Fruit fly (Drosophila melanogaster) whole organism, embryonic: ENCODE results near the gene CG5969.

Source experiments
- Adf1 ChIP-seq: fragments of 200-800 bp; sonication (Bioruptor generic); IDR thresholded peaks from 2 replicates; pipeline ENCODE4 v1.3.6; 2022; ENCODE audit warnings: missing biosample characterization, missing genetic modification characterization
- Atf6 ChIP-seq: fragments of 200-800 bp; sonication (Bioruptor generic); IDR thresholded peaks from 2 replicates; pipeline ENCODE4 v1.3.6; 2022; ENCODE audit warnings: missing biosample characterization, missing genetic modification characterization
- B-H2 ChIP-seq: fragments of 200-800 bp; sonication (Bioruptor generic); optimal IDR thresholded peaks from 2 replicates; lab custom pipeline; 2018; ENCODE audit warnings: missing biosample characterization, mild to moderate bottlenecking, missing genetic modification characterization
- CG11247 ChIP-seq: fragments of 200-800 bp; sonication (Bioruptor generic); IDR thresholded peaks from 2 replicates; pipeline ENCODE4 v1.3.6; 2022; ENCODE audit warnings: missing biosample characterization, missing genetic modification characterization
- CG11504 ChIP-seq: fragments of 200-800 bp; sonication (Bioruptor generic); optimal IDR thresholded peaks from 3 replicates; lab custom pipeline; 2019; ENCODE audit warnings: missing biosample characterization, mild to moderate bottlenecking, missing genetic modification characterization, moderate library complexity
- CG13287 ChIP-seq: fragments of 200-800 bp; sonication (Bioruptor generic); IDR thresholded peaks from 2 replicates; pipeline ENCODE4 v1.3.6; 2022; ENCODE audit warnings: missing biosample characterization, missing genetic modification characterization; ENCODE audit not compliant: partially characterized antibody
- CG15269 ChIP-seq: fragments of 200-800 bp; sonication (Bioruptor generic); optimal IDR thresholded peaks from 2 replicates; lab custom pipeline; 2018; ENCODE audit warnings: missing biosample characterization, mild to moderate bottlenecking, missing genetic modification characterization, moderate library complexity
- CG15601 ChIP-seq: fragments of 200-800 bp; sonication (Bioruptor generic); optimal IDR thresholded peaks from 3 replicates; lab custom pipeline; 2019; ENCODE audit warnings: missing biosample characterization, mild to moderate bottlenecking, missing genetic modification characterization, moderate library complexity
- CG1647 ChIP-seq: fragments of 200-800 bp; sonication (Bioruptor generic); optimal IDR thresholded peaks from 3 replicates; lab custom pipeline; 2016; ENCODE audit warnings: missing biosample characterization, missing genetic modification characterization
- CG2116 ChIP-seq: fragments of 200-800 bp; sonication (Bioruptor generic); optimal IDR thresholded peaks from 3 replicates; lab custom pipeline; 2018; ENCODE audit warnings: missing biosample characterization, mild to moderate bottlenecking, missing genetic modification characterization
- CG2875 ChIP-seq: fragments of 200-800 bp; sonication (Bioruptor generic); optimal IDR thresholded peaks from 2 replicates; lab custom pipeline; 2017; ENCODE audit warnings: missing biosample characterization, mild to moderate bottlenecking, missing genetic modification characterization, missing genetic modification reagents
- CG30403 ChIP-seq: fragments of 200-800 bp; sonication (Bioruptor generic); optimal IDR thresholded peaks from 3 replicates; lab custom pipeline; 2016; ENCODE audit warnings: missing biosample characterization, missing genetic modification characterization
- CG31441 ChIP-seq: fragments of 200-800 bp; sonication (Bioruptor generic); IDR thresholded peaks from 2 replicates; pipeline ENCODE4 v1.3.6; 2022; ENCODE audit warnings: missing biosample characterization, missing genetic modification characterization
- CG3407 ChIP-seq: fragments of 200-800 bp; sonication (Bioruptor generic); optimal IDR thresholded peaks from 2 replicates; lab custom pipeline; 2018; ENCODE audit warnings: missing biosample characterization, mild to moderate bottlenecking, missing genetic modification characterization
- CG4820 ChIP-seq: fragments of 200-800 bp; sonication (Bioruptor generic); optimal IDR thresholded peaks from 3 replicates; lab custom pipeline; 2016; ENCODE audit warnings: missing biosample characterization, missing genetic modification characterization
- CG4854 ChIP-seq: fragments of 200-800 bp; sonication (Bioruptor generic); optimal IDR thresholded peaks from 2 replicates; lab custom pipeline; 2016; ENCODE audit warnings: missing biosample characterization, missing genetic modification characterization, inconsistent platforms
- CG6175 ChIP-seq: fragments of 200-800 bp; sonication (Bioruptor generic); IDR thresholded peaks from 3 replicates; pipeline ENCODE4 v1.3.6; 2022; ENCODE audit warnings: missing biosample characterization, missing genetic modification characterization
- CG8089 ChIP-seq: fragments of 200-800 bp; sonication (Bioruptor generic); optimal IDR thresholded peaks from 3 replicates; lab custom pipeline; 2016; ENCODE audit warnings: missing biosample characterization, missing genetic modification characterization
- CG8478 ChIP-seq: fragments of >200 bp; optimal IDR thresholded peaks from 2 replicates; lab custom pipeline; 2018
- CG9817 ChIP-seq: fragments of 200-800 bp; sonication (Bioruptor generic); optimal IDR thresholded peaks from 2 replicates; lab custom pipeline; 2018; ENCODE audit warnings: missing biosample characterization, mild to moderate bottlenecking, missing genetic modification characterization, moderate library complexity
- CTCF ChIP-seq: fragments of 200-800 bp; sonication (Bioruptor generic); optimal IDR thresholded peaks from 2 replicates; lab custom pipeline; 2017; ENCODE audit warnings: missing biosample characterization, mild to moderate bottlenecking, missing genetic modification characterization, moderate library complexity
- D19A ChIP-seq: fragments of 200-800 bp; optimal IDR thresholded peaks from 3 replicates; lab custom pipeline; 2019; ENCODE audit warnings: missing biosample characterization, mild to moderate bottlenecking, missing genetic modification characterization, moderate library complexity
- Dip3 ChIP-seq: fragments of 200-800 bp; sonication (Bioruptor generic); optimal IDR thresholded peaks from 3 replicates; lab custom pipeline; 2016; ENCODE audit warnings: missing biosample characterization, missing genetic modification characterization
- Elba2 ChIP-seq: fragments of 200-800 bp; sonication (Bioruptor generic); optimal IDR thresholded peaks from 3 replicates; lab custom pipeline; 2016; ENCODE audit warnings: missing biosample characterization, missing genetic modification characterization
- Fer1 ChIP-seq: fragments of 200-800 bp; sonication (Bioruptor generic); optimal IDR thresholded peaks from 2 replicates; lab custom pipeline; 2017; ENCODE audit warnings: missing biosample characterization, mild to moderate bottlenecking, missing genetic modification characterization
- H2.0 ChIP-seq: fragments of 200-800 bp; sonication (Bioruptor generic); IDR thresholded peaks from 2 replicates; pipeline ENCODE4 v1.3.6; 2022; ENCODE audit warnings: missing biosample characterization, missing genetic modification characterization
- Hey ChIP-seq: fragments of 200-800 bp; sonication (Bioruptor generic); optimal IDR thresholded peaks from 3 replicates; lab custom pipeline; 2018; ENCODE audit warnings: missing biosample characterization, mild to moderate bottlenecking, missing genetic modification characterization
- Hmr ChIP-seq: fragments of 200-800 bp; sonication (Bioruptor generic); optimal IDR thresholded peaks from 3 replicates; lab custom pipeline; 2017; ENCODE audit warnings: mild to moderate bottlenecking, missing biosample characterization, missing genetic modification reagents, missing genetic modification characterization
- Hr39 ChIP-seq: fragments of >200 bp; optimal IDR thresholded peaks from 2 replicates; lab custom pipeline; 2017
- Mes4 ChIP-seq: fragments of 200-800 bp; sonication (Bioruptor generic); optimal IDR thresholded peaks from 2 replicates; lab custom pipeline; 2016; ENCODE audit warnings: missing biosample characterization, missing genetic modification characterization
- Mrtf ChIP-seq: fragments of 200-800 bp; sonication (Bioruptor generic); IDR thresholded peaks from 3 replicates; pipeline ENCODE4 v1.3.6; 2022; ENCODE audit warnings: missing biosample characterization, missing genetic modification characterization
- Sin3A ChIP-seq: fragments of >200 bp; optimal IDR thresholded peaks from 2 replicates; lab custom pipeline; 2018
- Xrp1 ChIP-seq: fragments of 200-800 bp; sonication (Bioruptor generic); IDR thresholded peaks from 2 replicates; pipeline ENCODE4 v1.3.6; 2022; ENCODE audit warnings: missing biosample characterization, missing genetic modification characterization
- ap ChIP-seq: fragments of 200-800 bp; sonication (Bioruptor generic); IDR thresholded peaks from 2 replicates; pipeline ENCODE4 v1.3.6; 2022; ENCODE audit warnings: missing biosample characterization, missing genetic modification characterization
- bsh ChIP-seq, 2 experiments: fragments of 200-800 bp; sonication (Bioruptor generic); optimal IDR thresholded peaks; 2 replicates each; lab custom pipeline; 2017 to 2018; ENCODE audit warnings: mild to moderate bottlenecking in 2 of 2, missing biosample characterization in 2 of 2, missing genetic modification characterization in 2 of 2, moderate library complexity in 1 of 2
- caup ChIP-seq: fragments of 200-800 bp; sonication (Bioruptor generic); optimal IDR thresholded peaks from 3 replicates; lab custom pipeline; 2017; ENCODE audit warnings: missing biosample characterization, mild to moderate bottlenecking, missing genetic modification characterization, moderate library complexity; ENCODE audit not compliant: severe bottlenecking
- ewg ChIP-seq: fragments of 200-800 bp; sonication (Bioruptor generic); optimal IDR thresholded peaks from 3 replicates; lab custom pipeline; 2017; ENCODE audit warnings: mild to moderate bottlenecking, missing biosample characterization, missing genetic modification reagents, missing genetic modification characterization
- gem ChIP-seq: fragments of 200-800 bp; sonication (Bioruptor generic); optimal IDR thresholded peaks from 2 replicates; lab custom pipeline; 2019; ENCODE audit warnings: missing biosample characterization, mild to moderate bottlenecking, missing genetic modification characterization, moderate library complexity
- gt ChIP-seq: fragments of 200-800 bp; sonication (Bioruptor generic); IDR thresholded peaks from 2 replicates; pipeline ENCODE4 v1.3.6; 2022; ENCODE audit warnings: missing biosample characterization, missing genetic modification characterization
- hbn ChIP-seq: fragments of 200-800 bp; sonication (Bioruptor generic); IDR thresholded peaks from 2 replicates; pipeline ENCODE4 v1.3.6; 2022; ENCODE audit warnings: missing biosample characterization, missing genetic modification characterization; ENCODE audit not compliant: partially characterized antibody
- her ChIP-seq: fragments of 200-800 bp; sonication (Bioruptor generic); optimal IDR thresholded peaks from 2 replicates; lab custom pipeline; 2016; ENCODE audit warnings: missing biosample characterization, missing genetic modification characterization
- hkb ChIP-seq, 2 experiments: fragments of 200-800 bp in 1 of 2; fragments of >200 bp in 1 of 2; sonication (Bioruptor generic) in 1 of 2; IDR thresholded peaks in 1 of 2; optimal IDR thresholded peaks in 1 of 2; 2 replicates each; pipeline versions ENCODE4 v1.3.6 to Lab custom; 2017 to 2022; ENCODE audit warnings: missing biosample characterization in 1 of 2, missing genetic modification characterization in 1 of 2
- inv ChIP-seq: fragments of 200-800 bp; sonication (Bioruptor generic); IDR thresholded peaks from 2 replicates; pipeline ENCODE4 v1.3.6; 2022; ENCODE audit warnings: missing biosample characterization, missing genetic modification characterization; ENCODE audit not compliant: partially characterized antibody
- jigr1 ChIP-seq: fragments of 200-800 bp; sonication (Bioruptor generic); IDR thresholded peaks from 3 replicates; pipeline ENCODE4 v1.3.6; 2022; ENCODE audit warnings: missing biosample characterization, missing genetic modification characterization
- ken ChIP-seq: fragments of 200-800 bp; sonication (Bioruptor generic); IDR thresholded peaks from 3 replicates; pipeline ENCODE4 v1.3.6; 2022; ENCODE audit warnings: missing biosample characterization, missing genetic modification characterization
- p53 ChIP-seq: fragments of 200-800 bp; sonication (Bioruptor generic); optimal IDR thresholded peaks from 2 replicates; lab custom pipeline; 2016; ENCODE audit warnings: missing biosample characterization, missing genetic modification characterization
- pnt ChIP-seq: fragments of 200-800 bp; sonication (Bioruptor generic); optimal IDR thresholded peaks from 3 replicates; lab custom pipeline; 2016; ENCODE audit warnings: missing biosample characterization, missing genetic modification characterization
- seq ChIP-seq: fragments of 200-800 bp; sonication (Bioruptor generic); IDR thresholded peaks from 2 replicates; pipeline ENCODE4 v1.3.6; 2022; ENCODE audit warnings: missing biosample characterization, missing genetic modification characterization
- slbo ChIP-seq: fragments of 200-800 bp; sonication (Bioruptor generic); IDR thresholded peaks from 2 replicates; pipeline ENCODE4 v1.3.6; 2022; ENCODE audit warnings: missing biosample characterization, missing genetic modification characterization
- yki ChIP-seq: fragments of >200 bp; optimal IDR thresholded peaks from 3 replicates; lab custom pipeline; 2018
- zen2 ChIP-seq: fragments of 200-800 bp; sonication (Bioruptor generic); IDR thresholded peaks from 3 replicates; pipeline ENCODE4 v1.3.6; 2022; ENCODE audit warnings: missing biosample characterization, missing genetic modification characterization; ENCODE audit not compliant: partially characterized antibody

CG5969 gene

dm6 chr3L:20509121-20509934 lies 35.7 kb downstream of the CG5969 start (continued):
- TF ChIP-seq CG15269 (tag; lab: Kevin White, UChicago) (peak; percentile 82), ken (no peak), hbn (GFP tag; lab: Robert Waterston, UW) (no peak), Elba2 (GFP tag; lab: Kevin White, UChicago) (no peak), CG4854 (GFP tag; lab: Kevin White, UChicago) (peak; percentile 47), bsh (GFP tag; optimal IDR thresholded peaks at IDR 0.05; lab: Kevin White, UChicago) (peak; percentile 69 to 82), Hr39 (no peak), CG8478 (lab: Kevin White, UChicago) (no peak), CG1647 (GFP tag; lab: Kevin White, UChicago) (peak; percentile 43), hkb (optimal IDR thresholded peaks at IDR 0.05; lab: Kevin White, UChicago) (no peak), hkb (GFP tag; IDR thresholded peaks at IDR 0.05; lab: Robert Waterston, UW) (peak; percentile 44; the same call in 1 of the 2 replicates), slbo (GFP tag; lab: Robert Waterston, UW) (peak; percentile 66), zen2 (GFP tag; lab: Robert Waterston, UW) (no peak), Adf1 (GFP tag; lab: Robert Waterston, UW) (no peak), CG11504 (tag; lab: Kevin White, UChicago) (peak; percentile 85), gt (no peak), CG2875 (GFP tag; lab: Kevin White, UChicago) (peak; percentile 75), Xrp1 (GFP tag; lab: Robert Waterston, UW) (0 out of 2 replicates have a peak, but pooled peaks have one; percentile 54), CG8089 (GFP tag; lab: Kevin White, UChicago) (peak; percentile 50), gem (tag; lab: Kevin White, UChicago) (peak; percentile 89), Mrtf (GFP tag; lab: Robert Waterston, UW) (no peak), CG2116 (GFP tag; lab: Kevin White, UChicago) (peak; percentile 33), CG15601 (tag; lab: Kevin White, UChicago) (peak; percentile 74), CG3407 (peak; percentile 55), B-H2 (GFP tag; lab: Kevin White, UChicago) (peak; percentile 59), CG30403 (peak; percentile 88), Atf6 (GFP tag; lab: Robert Waterston, UW) (peak; percentile 53), Sin3A (lab: Kevin White, UChicago) (no peak), CG11247 (GFP tag; lab: Robert Waterston, UW) (no peak), pnt (GFP tag; lab: Kevin White, UChicago) (peak; percentile 48), CG4820 (peak; percentile 70), D19A (tag; lab: Kevin White, UChicago) (peak; percentile 100), Fer1 (GFP tag; lab: Kevin White, UChicago) (peak; percentile 84), Mes4 (GFP tag; lab: Kevin White, UChicago) (peak; percentile 45), ap (GFP tag; lab: Robert Waterston, UW) (no peak), ewg (GFP tag; lab: Kevin White, UChicago) (peak; percentile 57), seq (no peak), CG6175 (GFP tag; lab: Robert Waterston, UW) (no peak), caup (GFP tag; lab: Kevin White, UChicago) (peak; percentile 78), yki (lab: Kevin White, UChicago) (no peak), CTCF (GFP tag; lab: Kevin White, UChicago) (no peak), Dip3 (GFP tag; lab: Kevin White, UChicago) (peak; percentile 64), inv (GFP tag; lab: Robert Waterston, UW) (no peak), jigr1 (no peak), Hey (tag; lab: Kevin White, UChicago) (no peak), CG9817 (tag; lab: Kevin White, UChicago) (peak; percentile 75), Hmr (GFP tag; lab: Kevin White, UChicago) (peak; percentile 88), her (peak; percentile 60), p53 (peak; percentile 9), H2.0 (no peak), CG13287 (GFP tag; lab: Robert Waterston, UW) (no peak), CG31441 (GFP tag; lab: Robert Waterston, UW) (peak; percentile 75)
